Worm (Caenorhabditis elegans) whole organism, L3 larva: ENCODE results near the gene nas-28.

Experiments
- ama-1 ChIP-seq: fragments of 150-350 bp; optimal IDR thresholded peaks from 2 replicates; lab custom pipeline; 2018
- ceh-16 ChIP-seq: sonication (generic microtip); optimal IDR thresholded peaks from 2 replicates; lab custom pipeline; 2017; ENCODE audit warnings: missing biosample characterization, missing genetic modification characterization
- ceh-28 ChIP-seq: fragments of 150-350 bp; optimal IDR thresholded peaks from 2 replicates; lab custom pipeline; 2014; ENCODE audit warnings: missing biosample characterization, missing genetic modification reagents, missing genetic modification characterization
- ceh-9 ChIP-seq: sonication (generic microtip); optimal IDR thresholded peaks from 2 replicates; lab custom pipeline; 2018; ENCODE audit warnings: missing biosample characterization, missing genetic modification characterization
- egl-27 ChIP-seq: sonication (generic microtip); optimal IDR thresholded peaks from 4 replicates; lab custom pipeline; 2017; ENCODE audit warnings: missing biosample characterization, missing genetic modification reagents, missing genetic modification characterization
- egl-5 ChIP-seq: fragments of 150-350 bp; optimal IDR thresholded peaks from 2 replicates; lab custom pipeline; 2017; ENCODE audit warnings: missing biosample characterization, missing genetic modification reagents, missing genetic modification characterization, inconsistent platforms
- elt-1 ChIP-seq: fragments of 150-350 bp; optimal IDR thresholded peaks from 2 replicates; lab custom pipeline; 2014; ENCODE audit warnings: missing biosample characterization, missing genetic modification characterization
- elt-2 ChIP-seq: sonication (generic microtip); optimal IDR thresholded peaks from 2 replicates; lab custom pipeline; 2016; ENCODE audit warnings: missing genetic modification reagents, mild to moderate bottlenecking, missing genetic modification characterization, missing compliant biosample characterization
- elt-3 ChIP-seq, 3 experiments: fragments of 150-350 bp in 1 of 3; sonication (generic microtip) in 2 of 3; optimal IDR thresholded peaks; 2 replicates in 2 of 3; 4 replicates in 1 of 3; lab custom pipeline; 2014 to 2017; ENCODE audit warnings: missing biosample characterization in 3 of 3, missing genetic modification characterization in 3 of 3
- fkh-10 ChIP-seq: sonication (generic microtip); optimal IDR thresholded peaks from 2 replicates; lab custom pipeline; 2017; ENCODE audit warnings: missing biosample characterization, missing genetic modification reagents, missing genetic modification characterization
- fkh-2 ChIP-seq: fragments of 150-350 bp; optimal IDR thresholded peaks from 2 replicates; lab custom pipeline; 2014; ENCODE audit warnings: missing biosample characterization, missing genetic modification reagents, missing genetic modification characterization
- lin-15B ChIP-seq: fragments of 150-350 bp; optimal IDR thresholded peaks from 2 replicates; lab custom pipeline; 2014; ENCODE audit warnings: missing biosample characterization, missing genetic modification characterization
- lin-39 ChIP-seq: fragments of 150-350 bp; optimal IDR thresholded peaks from 2 replicates; lab custom pipeline; 2018; ENCODE audit warnings: missing biosample characterization, missing genetic modification reagents, missing genetic modification characterization
- lsy-12 ChIP-seq: sonication (generic microtip); optimal IDR thresholded peaks from 2 replicates; lab custom pipeline; 2016; ENCODE audit warnings: mild to moderate bottlenecking, missing genetic modification characterization, missing compliant biosample characterization
- mdl-1 ChIP-seq: fragments of 150-350 bp; optimal IDR thresholded peaks from 2 replicates; lab custom pipeline; 2014; ENCODE audit warnings: missing biosample characterization, missing genetic modification characterization
- mml-1 ChIP-seq: fragments of 150-350 bp; sonication (generic microtip); optimal IDR thresholded peaks from 3 replicates; lab custom pipeline; 2014; ENCODE audit warnings: missing biosample characterization, missing genetic modification characterization
- nfya-1 ChIP-seq: sonication (generic microtip); optimal IDR thresholded peaks from 2 replicates; lab custom pipeline; 2017; ENCODE audit warnings: missing genetic modification characterization, mild to moderate bottlenecking, missing compliant biosample characterization, antibody characterized with exemption, moderate library complexity; ENCODE audit not compliant: insufficient read depth
- nhr-12 ChIP-seq: fragments of 150-350 bp; optimal IDR thresholded peaks from 2 replicates; lab custom pipeline; 2014; ENCODE audit warnings: missing biosample characterization, missing genetic modification characterization
- nhr-23 ChIP-seq: fragments of 150-350 bp; optimal IDR thresholded peaks from 2 replicates; lab custom pipeline; 2014; ENCODE audit warnings: missing biosample characterization, missing genetic modification reagents, missing genetic modification characterization
- nhr-25 ChIP-seq: sonication (generic microtip); optimal IDR thresholded peaks from 2 replicates; lab custom pipeline; 2017; ENCODE audit warnings: missing biosample characterization, missing genetic modification characterization
- nhr-43 ChIP-seq: sonication (generic microtip); optimal IDR thresholded peaks from 2 replicates; lab custom pipeline; 2016; ENCODE audit warnings: mild to moderate bottlenecking, missing genetic modification characterization, missing compliant biosample characterization; ENCODE audit not compliant: poor library complexity, severe bottlenecking
- nhr-67 ChIP-seq: fragments of 150-350 bp; optimal IDR thresholded peaks from 2 replicates; lab custom pipeline; 2014; ENCODE audit warnings: missing biosample characterization, missing genetic modification characterization
- nhr-76 ChIP-seq: fragments of 150-350 bp; sonication (generic microtip); optimal IDR thresholded peaks from 5 replicates; lab custom pipeline; 2014; ENCODE audit warnings: missing biosample characterization, missing genetic modification characterization
- nhr-77 ChIP-seq: fragments of 150-350 bp; optimal IDR thresholded peaks from 2 replicates; lab custom pipeline; 2014; ENCODE audit warnings: missing biosample characterization, missing genetic modification characterization
- pha-4 ChIP-seq: fragments of 150-350 bp; optimal IDR thresholded peaks from 2 replicates; lab custom pipeline; 2014; ENCODE audit warnings: missing biosample characterization, missing genetic modification reagents, missing genetic modification characterization
- pqm-1 ChIP-seq: fragments of 150-350 bp; optimal IDR thresholded peaks from 2 replicates; lab custom pipeline; 2017; ENCODE audit warnings: missing biosample characterization, missing genetic modification characterization, inconsistent platforms
- skn-1 ChIP-seq: fragments of 150-350 bp; optimal IDR thresholded peaks from 2 replicates; lab custom pipeline; 2014; ENCODE audit warnings: missing biosample characterization, missing genetic modification characterization
- snpc-4 ChIP-seq: fragments of 150-350 bp; optimal IDR thresholded peaks from 2 replicates; lab custom pipeline; 2014; ENCODE audit warnings: missing biosample characterization, missing genetic modification characterization
- unc-39 ChIP-seq: sonication (generic microtip); optimal IDR thresholded peaks from 4 replicates; lab custom pipeline; 2017; ENCODE audit warnings: missing biosample characterization, missing genetic modification characterization
- unc-62 ChIP-seq: fragments of 150-350 bp; sonication (generic microtip); optimal IDR thresholded peaks from 4 replicates; lab custom pipeline; 2014; ENCODE audit warnings: missing biosample characterization, missing genetic modification reagents, missing genetic modification characterization
- zag-1 ChIP-seq: fragments of 150-350 bp; optimal IDR thresholded peaks from 2 replicates; lab custom pipeline; 2014; ENCODE audit warnings: missing biosample characterization, missing genetic modification characterization
- ztf-11 ChIP-seq: fragments of 150-350 bp; optimal IDR thresholded peaks from 2 replicates; lab custom pipeline; 2014; ENCODE audit warnings: missing biosample characterization, missing genetic modification characterization
- ztf-4 ChIP-seq: fragments of 150-350 bp; optimal IDR thresholded peaks from 2 replicates; lab custom pipeline; 2014; ENCODE audit warnings: missing biosample characterization, missing genetic modification characterization

The nas-28 gene

ce11 chrIII:6136178-6136577 is 46.8 kb downstream of the nas-28 start, which contains the start of gene mvk-1:
TSS of gene mvk-1 (minus strand) at chrIII:6136278.
- TF ChIP-seq unc-39 (tag; lab: Kevin White, UChicago), result no peak
- no peak for TF ChIP-seq mml-1 (tag; lab: Kevin White, UChicago)
- TF ChIP-seq nfya-1 (tag; lab: Kevin White, UChicago), result no peak
- TF ChIP-seq nhr-77 (tag; lab: Kevin White, UChicago), result no peak
- TF ChIP-seq nhr-12, result no peak
- no peak for TF ChIP-seq ceh-28 (tag; lab: Kevin White, UChicago)
- no peak for TF ChIP-seq zag-1
- no peak for TF ChIP-seq pha-4 (tag; lab: Kevin White, UChicago)
- TF ChIP-seq lsy-12 (tag; lab: Kevin White, UChicago), result no peak
- no peak for TF ChIP-seq nhr-23 (tag; lab: Kevin White, UChicago)
- TF ChIP-seq fkh-10 (GFP tag; lab: Kevin White, UChicago), result no peak
- TF ChIP-seq fkh-2 (tag; lab: Kevin White, UChicago), result no peak
- no peak for TF ChIP-seq ztf-4 (tag; lab: Kevin White, UChicago)
- TF ChIP-seq mdl-1 (tag; lab: Kevin White, UChicago), result no peak
- TF ChIP-seq unc-62, result no peak
- no peak for TF ChIP-seq lin-15B (tag; lab: Kevin White, UChicago)
- TF ChIP-seq egl-5 (tag; lab: Kevin White, UChicago), result no peak
- TF ChIP-seq nhr-76, result no peak

ce11 chrIII:6135211-6135610 is 47.8 kb downstream of the nas-28 start:
- TF ChIP-seq ama-1 (peak; percentile 12), lin-39 (peak; percentile 96), ztf-4 (tag; lab: Kevin White, UChicago) (no peak), zag-1 (no peak), fkh-10 (GFP tag; lab: Kevin White, UChicago) (peak; percentile 24), snpc-4 (peak; percentile 31), pha-4 (tag; lab: Kevin White, UChicago) (no peak), mdl-1 (tag; lab: Kevin White, UChicago) (no peak), nfya-1 (tag; lab: Kevin White, UChicago) (peak; percentile 24), skn-1 (no peak)

ce11 chrIII:6134111-6134510 is 48.9 kb downstream of the nas-28 start:
- no peak for TF ChIP-seq mdl-1 (tag; lab: Kevin White, UChicago)
- TF ChIP-seq elt-2 (tag; lab: Kevin White, UChicago), result peak; percentile 55
- TF ChIP-seq ztf-4 (tag; lab: Kevin White, UChicago), result no peak
- TF ChIP-seq lin-15B (tag; lab: Kevin White, UChicago), result no peak
- no peak for TF ChIP-seq nhr-12

- TF ChIP-seq elt-2 (tag; lab: Kevin White, UChicago) (peak; percentile 50), fkh-10 (GFP tag; lab: Kevin White, UChicago) (peak; percentile 36), lsy-12 (tag; lab: Kevin White, UChicago) (peak; percentile 87), nfya-1 (tag; lab: Kevin White, UChicago) (peak; percentile 27)
- TF ChIP-seq, all 47 proteins: peak for 4; not testable (repeated sequence) for 43
These were observed 49.6 kb downstream of the nas-28 start for ce11 chrIII:6133389-6133789.

- no peak for TF ChIP-seq nhr-43 (tag; lab: Kevin White, UChicago)
- TF ChIP-seq ztf-11 (tag; lab: Kevin White, UChicago), result no peak
- TF ChIP-seq egl-27 (tag; lab: Kevin White, UChicago), result no peak
- no peak for TF ChIP-seq lin-39
- TF ChIP-seq lin-15B (tag; lab: Kevin White, UChicago), result no peak
- peak; percentile 10 for TF ChIP-seq nfya-1 (tag; lab: Kevin White, UChicago)
- no peak for TF ChIP-seq nhr-67 (tag; lab: Kevin White, UChicago)
- no peak for TF ChIP-seq unc-39 (tag; lab: Kevin White, UChicago)
- no peak for TF ChIP-seq fkh-10 (GFP tag; lab: Kevin White, UChicago)
- TF ChIP-seq elt-1 (tag; lab: Kevin White, UChicago), result peak; percentile 98
- TF ChIP-seq elt-3 (tag; optimal IDR thresholded peaks at IDR 0.05; lab: Kevin White, UChicago), result no peak
- no peak for TF ChIP-seq mdl-1 (tag; lab: Kevin White, UChicago)
- TF ChIP-seq ama-1, result peak; percentile 21
- no peak for TF ChIP-seq fkh-2 (tag; lab: Kevin White, UChicago)
- TF ChIP-seq zag-1, result no peak
- TF ChIP-seq ceh-9, result no peak
- no peak for TF ChIP-seq skn-1
- no peak for TF ChIP-seq pqm-1
- TF ChIP-seq elt-2 (tag; lab: Kevin White, UChicago), result peak; percentile 44
- no peak for TF ChIP-seq unc-62
- no peak for TF ChIP-seq ceh-16 (tag; lab: Kevin White, UChicago)
- TF ChIP-seq nhr-25 (tag; lab: Kevin White, UChicago), result no peak
- TF ChIP-seq nhr-23 (tag; lab: Kevin White, UChicago), result peak; percentile 74
- TF ChIP-seq ceh-28 (tag; lab: Kevin White, UChicago), result no peak
These were observed 51.0 kb downstream of the nas-28 start for ce11 chrIII:6132068-6132467.
